Fruit fly (Drosophila melanogaster) whole organism, embryonic: Measurements from ENCODE around the gene CG2147.

ENCODE experiments used
- ATbp ChIP-seq: fragments of 200-800 bp; sonication (Bioruptor generic); optimal IDR thresholded peaks from 2 replicates; lab custom pipeline; 2017; ENCODE audit warnings: missing biosample characterization, mild to moderate bottlenecking, missing genetic modification characterization, missing genetic modification reagents
- CG10209 ChIP-seq: fragments of 200-800 bp; sonication (Bioruptor generic); optimal IDR thresholded peaks from 3 replicates; lab custom pipeline; 2017; ENCODE audit warnings: missing biosample characterization, mild to moderate bottlenecking, missing genetic modification characterization, missing genetic modification reagents
- CG10366 ChIP-seq: fragments of 200-800 bp; sonication (Bioruptor generic); IDR thresholded peaks from 2 replicates; pipeline ENCODE4 v1.3.6; 2022; ENCODE audit warnings: missing biosample characterization, missing genetic modification characterization
- CG10654 ChIP-seq: fragments of 200-800 bp; sonication (Bioruptor generic); optimal IDR thresholded peaks from 2 replicates; lab custom pipeline; 2016; ENCODE audit warnings: missing biosample characterization, missing genetic modification characterization
- CG11504 ChIP-seq: fragments of 200-800 bp; sonication (Bioruptor generic); optimal IDR thresholded peaks from 3 replicates; lab custom pipeline; 2019; ENCODE audit warnings: missing biosample characterization, mild to moderate bottlenecking, missing genetic modification characterization, moderate library complexity
- CG1603 ChIP-seq: fragments of 200-800 bp; sonication (Bioruptor generic); optimal IDR thresholded peaks from 2 replicates; lab custom pipeline; 2019; ENCODE audit warnings: missing biosample characterization, mild to moderate bottlenecking, missing genetic modification characterization, moderate library complexity
- CG17612 ChIP-seq: fragments of 200-800 bp; sonication (Bioruptor generic); IDR thresholded peaks from 2 replicates; pipeline ENCODE4 v1.3.6; 2022; ENCODE audit warnings: missing biosample characterization, missing genetic modification characterization
- CG3163 ChIP-seq: fragments of 200-800 bp; sonication (Bioruptor generic); optimal IDR thresholded peaks from 3 replicates; lab custom pipeline; 2016; ENCODE audit warnings: missing biosample characterization, missing genetic modification characterization
- CG43689 ChIP-seq: fragments of 200-800 bp; sonication (Bioruptor generic); IDR thresholded peaks from 2 replicates; pipeline ENCODE4 v1.3.6; 2022; ENCODE audit warnings: missing biosample characterization, missing genetic modification characterization
- CG5953 ChIP-seq: fragments of 200-800 bp; sonication (Bioruptor generic); IDR thresholded peaks from 2 replicates; pipeline ENCODE4 v1.3.6; 2022; ENCODE audit warnings: missing biosample characterization, missing genetic modification characterization
- CG6689 ChIP-seq: fragments of 200-800 bp; sonication (Bioruptor generic); IDR thresholded peaks from 2 replicates; pipeline ENCODE4 v1.3.6; 2022; ENCODE audit warnings: missing biosample characterization, missing genetic modification characterization
- CG8290 ChIP-seq, 3 experiments: fragments of 200-800 bp; sonication (Bioruptor generic); optimal IDR thresholded peaks; 2 replicates each; lab custom pipeline; 2016 to 2019; ENCODE audit warnings: missing biosample characterization in 3 of 3, missing genetic modification characterization in 3 of 3, mild to moderate bottlenecking in 2 of 3, moderate library complexity in 1 of 3
- CG9797 ChIP-seq: fragments of 200-800 bp; sonication (Bioruptor generic); optimal IDR thresholded peaks from 3 replicates; lab custom pipeline; 2018; ENCODE audit warnings: missing biosample characterization, mild to moderate bottlenecking, missing genetic modification characterization
- CG9932 ChIP-seq: fragments of 200-800 bp; sonication (Bioruptor generic); IDR thresholded peaks from 2 replicates; pipeline ENCODE4 v1.3.6; 2022; ENCODE audit warnings: missing biosample characterization, missing genetic modification characterization
- CkIIα-i1 ChIP-seq: fragments of 200-800 bp; sonication (Bioruptor generic); IDR thresholded peaks from 2 replicates; pipeline ENCODE4 v1.3.6; 2022; ENCODE audit warnings: missing biosample characterization, missing genetic modification characterization
- Hr3 ChIP-seq: fragments of 200-800 bp; sonication (Bioruptor generic); optimal IDR thresholded peaks from 3 replicates; lab custom pipeline; 2016; ENCODE audit warnings: missing biosample characterization, missing genetic modification characterization
- Hr51 ChIP-seq, 2 experiments: fragments of 200-800 bp; sonication (Bioruptor generic); optimal IDR thresholded peaks; 2 replicates in 1 of 2; 3 replicates in 1 of 2; lab custom pipeline; 2016 to 2018; ENCODE audit warnings: missing biosample characterization in 2 of 2, missing genetic modification characterization in 2 of 2, mild to moderate bottlenecking in 1 of 2, moderate library complexity in 1 of 2
- Max ChIP-seq: fragments of 200-800 bp; sonication (Bioruptor generic); optimal IDR thresholded peaks from 2 replicates; lab custom pipeline; 2016; ENCODE audit warnings: missing biosample characterization, mild to moderate bottlenecking, missing genetic modification characterization
- Opbp ChIP-seq: fragments of 200-800 bp; sonication (Bioruptor generic); IDR thresholded peaks from 3 replicates; pipeline ENCODE4 v1.3.6; 2022; ENCODE audit warnings: missing biosample characterization, missing genetic modification characterization; ENCODE audit not compliant: partially characterized antibody
- Sox102F ChIP-seq: fragments of 200-800 bp; sonication (Bioruptor generic); optimal IDR thresholded peaks from 2 replicates; lab custom pipeline; 2018; ENCODE audit warnings: missing biosample characterization, mild to moderate bottlenecking, missing genetic modification characterization, moderate library complexity
- TFAM ChIP-seq: fragments of 200-800 bp; sonication (Bioruptor generic); optimal IDR thresholded peaks from 2 replicates; lab custom pipeline; 2017; ENCODE audit warnings: missing biosample characterization, missing genetic modification characterization, inconsistent platforms
- Xrp1 ChIP-seq: fragments of 200-800 bp; sonication (Bioruptor generic); IDR thresholded peaks from 2 replicates; pipeline ENCODE4 v1.3.6; 2022; ENCODE audit warnings: missing biosample characterization, missing genetic modification characterization
- ato ChIP-seq: fragments of 200-800 bp; sonication (Bioruptor generic); IDR thresholded peaks from 2 replicates; pipeline ENCODE4 v1.3.6; 2022; ENCODE audit warnings: missing biosample characterization, missing genetic modification characterization; ENCODE audit not compliant: partially characterized antibody
- bsh ChIP-seq, 2 experiments: fragments of 200-800 bp; sonication (Bioruptor generic); optimal IDR thresholded peaks; 2 replicates each; lab custom pipeline; 2017 to 2018; ENCODE audit warnings: mild to moderate bottlenecking in 2 of 2, missing biosample characterization in 2 of 2, missing genetic modification characterization in 2 of 2, moderate library complexity in 1 of 2
- dimm ChIP-seq: fragments of 200-800 bp; sonication (Bioruptor generic); IDR thresholded peaks from 2 replicates; pipeline ENCODE4 v1.3.6; 2022; ENCODE audit warnings: missing biosample characterization, missing genetic modification characterization
- eve ChIP-seq, 2 experiments: fragments of >200 bp; optimal IDR thresholded peaks; 2 replicates each; lab custom pipeline; 2017; ENCODE audit warnings: missing biosample characterization in 2 of 2, missing genetic modification characterization in 2 of 2
- exex ChIP-seq: fragments of 200-800 bp; sonication (Bioruptor generic); optimal IDR thresholded peaks from 4 replicates; lab custom pipeline; 2018; ENCODE audit warnings: missing biosample characterization, mild to moderate bottlenecking, missing genetic modification characterization, moderate library complexity
- gcm2 ChIP-seq: fragments of 200-800 bp; sonication (Bioruptor generic); optimal IDR thresholded peaks from 2 replicates; lab custom pipeline; 2016; ENCODE audit warnings: missing biosample characterization, missing genetic modification characterization
- gem ChIP-seq: fragments of 200-800 bp; sonication (Bioruptor generic); optimal IDR thresholded peaks from 2 replicates; lab custom pipeline; 2019; ENCODE audit warnings: missing biosample characterization, mild to moderate bottlenecking, missing genetic modification characterization, moderate library complexity
- maf-S ChIP-seq: fragments of 200-800 bp; sonication (Bioruptor generic); optimal IDR thresholded peaks from 2 replicates; lab custom pipeline; 2016; ENCODE audit warnings: missing biosample characterization, missing genetic modification characterization
- nerfin-1 ChIP-seq: fragments of 200-800 bp; sonication (Bioruptor generic); optimal IDR thresholded peaks from 3 replicates; lab custom pipeline; 2019; ENCODE audit warnings: missing biosample characterization, mild to moderate bottlenecking, missing genetic modification characterization, moderate library complexity
- odd ChIP-seq: fragments of 200-800 bp; sonication (Bioruptor generic); optimal IDR thresholded peaks from 2 replicates; lab custom pipeline; 2017; ENCODE audit warnings: missing biosample characterization, mild to moderate bottlenecking, missing genetic modification characterization
- phol ChIP-seq: fragments of 200-800 bp; sonication (Bioruptor generic); optimal IDR thresholded peaks from 3 replicates; lab custom pipeline; 2018; ENCODE audit warnings: missing biosample characterization, mild to moderate bottlenecking, missing genetic modification characterization, moderate library complexity
- row ChIP-seq: fragments of 200-800 bp; sonication (Bioruptor generic); IDR thresholded peaks from 3 replicates; pipeline ENCODE4 v1.3.6; 2022; ENCODE audit warnings: missing biosample characterization, missing genetic modification characterization
- run ChIP-seq: fragments of 200-800 bp; sonication (Bioruptor generic); optimal IDR thresholded peaks from 3 replicates; lab custom pipeline; 2018; ENCODE audit warnings: missing biosample characterization, mild to moderate bottlenecking, missing genetic modification characterization
- sens ChIP-seq: fragments of 200-800 bp; sonication (Bioruptor generic); peaks from one replicate; lab custom pipeline; 2016; ENCODE audit warnings: missing biosample characterization, missing genetic modification characterization
- ssp ChIP-seq: fragments of 200-800 bp; sonication (Bioruptor generic); IDR thresholded peaks from 2 replicates; pipeline ENCODE4 v1.3.6; 2022; ENCODE audit warnings: missing biosample characterization, missing genetic modification characterization
- tgo ChIP-seq: fragments of 200-800 bp; sonication (Bioruptor generic); IDR thresholded peaks from 3 replicates; pipeline ENCODE4 v1.3.6; 2022; ENCODE audit warnings: missing biosample characterization, missing genetic modification characterization
- tio ChIP-seq: fragments of 200-800 bp; sonication (Bioruptor generic); optimal IDR thresholded peaks from 2 replicates; lab custom pipeline; 2017; ENCODE audit warnings: missing biosample characterization, missing genetic modification characterization, inconsistent platforms
- tup ChIP-seq: fragments of 200-800 bp; sonication (Bioruptor generic); optimal IDR thresholded peaks from 2 replicates; lab custom pipeline; 2016; ENCODE audit warnings: missing biosample characterization, mild to moderate bottlenecking, missing genetic modification characterization, moderate library complexity
- vvl ChIP-seq: fragments of 200-800 bp; sonication (Bioruptor generic); IDR thresholded peaks from 2 replicates; pipeline ENCODE4 v1.3.6; 2022; ENCODE audit warnings: missing biosample characterization, missing genetic modification characterization

The CG2147 gene

DNA sequence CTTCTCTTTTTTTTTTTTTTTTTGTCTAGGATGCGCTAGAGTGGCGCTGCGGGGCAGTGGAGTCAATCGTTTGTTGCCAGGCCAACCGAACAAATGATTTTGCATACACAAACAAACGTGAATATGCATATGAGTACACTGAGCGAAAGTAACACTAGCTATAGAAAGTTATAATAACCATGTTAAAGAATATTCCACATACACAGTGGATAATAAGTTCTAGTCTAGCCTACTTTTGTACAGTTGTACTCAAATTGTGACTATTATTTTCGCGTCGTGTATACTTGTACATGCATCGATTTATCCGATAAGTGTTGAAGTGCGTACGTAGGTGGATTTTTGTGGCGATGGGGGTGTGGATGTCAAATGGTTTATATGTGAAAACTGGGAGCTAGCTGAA lies 33.4 kb upstream of the CG2147 start (continued):
- TF ChIP-seq CG8290 (GFP tag; optimal IDR thresholded peaks at IDR 0.05; lab: Kevin White, UChicago) (no peak), CG8290 (tag; optimal IDR thresholded peaks at IDR 0.05; lab: Kevin White, UChicago) (peak in 1 of 2 experiments; percentile 53), ATbp (GFP tag; lab: Kevin White, UChicago) (no peak), run (tag; lab: Kevin White, UChicago) (no peak), CG10209 (GFP tag; lab: Kevin White, UChicago) (no peak), vvl (GFP tag; lab: Robert Waterston, UW) (peak; percentile 54), Hr3 (no peak), CG10654 (GFP tag; lab: Kevin White, UChicago) (no peak), CkIIα-i1 (GFP tag; lab: Robert Waterston, UW) (no peak), CG9932 (GFP tag; lab: Robert Waterston, UW) (no peak), Max (GFP tag; lab: Kevin White, UChicago) (no peak), CG3163 (GFP tag; lab: Kevin White, UChicago) (no peak), maf-S (GFP tag; lab: Kevin White, UChicago) (no peak), Hr51 (GFP tag; optimal IDR thresholded peaks at IDR 0.05; lab: Kevin White, UChicago) (peak in 1 of 2 experiments; percentile 34), tup (GFP tag; lab: Kevin White, UChicago) (no peak), exex (tag; lab: Kevin White, UChicago) (no peak), Sox102F (GFP tag; lab: Kevin White, UChicago) (peak; percentile 45), CG5953 (GFP tag; lab: Robert Waterston, UW) (no peak), tgo (GFP tag; lab: Robert Waterston, UW) (0 out of 3 replicates have a peak, but pooled peaks have one; percentile 15), ato (GFP tag; lab: Robert Waterston, UW) (no peak), Xrp1 (GFP tag; lab: Robert Waterston, UW) (0 out of 2 replicates have a peak, but pooled peaks have one; percentile 13), CG10366 (GFP tag; lab: Robert Waterston, UW) (peak; percentile 11; the same call in 1 of the 2 replicates), CG9797 (GFP tag; lab: Kevin White, UChicago) (no peak), CG6689 (0 out of 2 replicates have a peak, but pooled peaks have one; percentile 20), gcm2 (GFP tag; lab: Kevin White, UChicago) (no peak), Opbp (GFP tag; lab: Robert Waterston, UW) (no peak), gem (tag; lab: Kevin White, UChicago) (peak; percentile 19), CG1603 (tag; lab: Kevin White, UChicago) (peak; percentile 54), row (GFP tag; lab: Robert Waterston, UW) (peak; percentile 12; the same call in 1 of the 3 replicates), bsh (GFP tag; optimal IDR thresholded peaks at IDR 0.05; lab: Kevin White, UChicago) (peak in 1 of 2 experiments; percentile 6), CG17612 (GFP tag; lab: Robert Waterston, UW) (peak; percentile 56; the same call in 1 of the 2 replicates), phol (no peak), ssp (GFP tag; lab: Robert Waterston, UW) (no peak), eve (GFP tag; optimal IDR thresholded peaks at IDR 0.05; lab: Kevin White, UChicago) (no peak), TFAM (no peak), odd (GFP tag; lab: Kevin White, UChicago) (no peak), tio (GFP tag; lab: Kevin White, UChicago) (no peak), sens (GFP tag; lab: Kevin White, UChicago) (peak; percentile 60), CG43689 (no peak), CG11504 (tag; lab: Kevin White, UChicago) (peak; percentile 58), dimm (GFP tag; lab: Robert Waterston, UW) (no peak), nerfin-1 (no peak)
- TF ChIP-seq, all 482 proteins: peak for 26
